Worm (Caenorhabditis elegans) whole organism, early embryonic: ENCODE results near the gene R10D12.8.

Source experiments
- B0310.2 ChIP-seq: sonication (generic microtip); optimal IDR thresholded peaks from 2 replicates; lab custom pipeline; 2016; ENCODE audit warnings: mild to moderate bottlenecking, missing genetic modification characterization, missing compliant biosample characterization
- F13C5.2 ChIP-seq: sonication (generic microtip); optimal IDR thresholded peaks from 2 replicates; lab custom pipeline; 2017; ENCODE audit warnings: mild to moderate bottlenecking, missing genetic modification characterization, inconsistent platforms, missing compliant biosample characterization
- aly-1 ChIP-seq: sonication (generic microtip); optimal IDR thresholded peaks from 2 replicates; lab custom pipeline; 2016; ENCODE audit warnings: missing genetic modification characterization, missing compliant biosample characterization
- ama-1 ChIP-seq: fragments of 150-350 bp; optimal IDR thresholded peaks from 2 replicates; lab custom pipeline; 2014
- ceh-13 ChIP-seq: fragments of 200-800 bp; sonication (Bioruptor generic); optimal IDR thresholded peaks from 2 replicates; lab custom pipeline; 2018; ENCODE audit warnings: mild to moderate bottlenecking, missing genetic modification characterization, missing compliant biosample characterization
- ceh-36 ChIP-seq: sonication (generic microtip); optimal IDR thresholded peaks from 2 replicates; lab custom pipeline; 2016; ENCODE audit warnings: missing genetic modification characterization, inconsistent platforms, missing compliant biosample characterization
- ets-7 ChIP-seq: sonication (generic microtip); optimal IDR thresholded peaks from 2 replicates; lab custom pipeline; 2016; ENCODE audit warnings: missing genotype, missing genetic modification characterization, missing compliant biosample characterization
- flt-1 ChIP-seq: fragments of 200-800 bp; sonication (Bioruptor generic); IDR thresholded peaks from 2 replicates; pipeline ENCODE4 v1.3.6; 2022; ENCODE audit warnings: missing genetic modification characterization, missing compliant biosample characterization
- hmbx-1 ChIP-seq: sonication (generic microtip); optimal IDR thresholded peaks from 2 replicates; lab custom pipeline; 2016; ENCODE audit warnings: mild to moderate bottlenecking, missing genetic modification characterization, missing compliant biosample characterization
- hmg-4 ChIP-seq: fragments of 200-800 bp; sonication (Bioruptor generic); optimal IDR thresholded peaks from 2 replicates; lab custom pipeline; 2018; ENCODE audit warnings: mild to moderate bottlenecking, missing genetic modification characterization, missing compliant biosample characterization
- hnd-1 ChIP-seq: sonication (generic microtip); optimal IDR thresholded peaks from 2 replicates; lab custom pipeline; 2016; ENCODE audit warnings: missing genetic modification characterization, missing compliant biosample characterization
- pes-1 ChIP-seq: fragments of 200-800 bp; sonication (Bioruptor generic); IDR thresholded peaks from 2 replicates; pipeline ENCODE4 v1.3.6; 2022; ENCODE audit warnings: missing genetic modification reagents, missing genetic modification characterization, missing compliant biosample characterization
- scrt-1 ChIP-seq: fragments of 200-800 bp; sonication (Bioruptor generic); IDR thresholded peaks from 2 replicates; pipeline ENCODE4 v1.3.6; 2022; ENCODE audit warnings: missing genetic modification characterization, missing compliant biosample characterization
- sea-1 ChIP-seq: fragments of 200-800 bp; sonication (Bioruptor generic); conservative IDR thresholded peaks from 2 replicates; pipeline ENCODE4 v1.3.6; 2022; ENCODE audit warnings: missing genetic modification characterization, missing compliant biosample characterization
- tbx-11 ChIP-seq: fragments of 200-800 bp; sonication (Bioruptor generic); IDR thresholded peaks from 2 replicates; pipeline ENCODE4 v1.3.6; 2022; ENCODE audit warnings: missing genetic modification characterization, missing compliant biosample characterization
- tbx-37 ChIP-seq: fragments of 200-800 bp; sonication (Bioruptor generic); conservative IDR thresholded peaks from 2 replicates; pipeline ENCODE4 v1.3.6; 2022; ENCODE audit warnings: missing genetic modification reagents, missing genetic modification characterization, missing compliant biosample characterization
- tra-4 ChIP-seq: sonication (generic microtip); optimal IDR thresholded peaks from 2 replicates; lab custom pipeline; 2017; ENCODE audit warnings: missing genetic modification characterization, missing compliant biosample characterization

R10D12.8 gene

DNA sequence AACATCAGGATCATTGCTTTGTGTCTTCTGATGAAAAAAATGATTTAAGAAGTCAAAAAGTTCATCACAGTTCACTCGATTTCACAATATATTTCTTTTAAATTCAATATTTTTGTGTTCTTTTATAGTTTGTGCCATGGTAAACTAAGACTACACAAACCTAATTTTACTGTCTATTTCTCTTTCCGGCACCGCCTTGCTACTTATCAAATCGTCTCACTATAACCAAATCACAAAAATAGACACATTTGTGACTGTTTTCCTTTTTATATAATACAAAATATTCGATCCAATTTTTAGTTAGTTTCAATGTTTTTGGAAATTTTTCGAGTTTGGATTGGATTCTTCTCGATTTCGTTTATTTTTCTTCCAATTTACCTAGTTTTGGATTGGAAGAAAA lies 965 bp upstream of the R10D12.8 start, which contains the start of gene swt-6:
Gene swt-6, plus strand, starts transcription at position 301 of the 400 bp plus-strand sequence.
- no peak for TF ChIP-seq ceh-36 (tag; lab: Kevin White, UChicago)
- no peak for TF ChIP-seq tra-4
- no peak for TF ChIP-seq B0310.2 (tag; lab: Kevin White, UChicago)
- TF ChIP-seq tbx-37 (GFP tag; lab: Robert Waterston, UW), result no peak
- no peak for TF ChIP-seq sea-1 (GFP tag; lab: Robert Waterston, UW)
- TF ChIP-seq flt-1, result no peak
- TF ChIP-seq pes-1 (GFP tag; lab: Robert Waterston, UW), result no peak
- no peak for TF ChIP-seq hmbx-1 (tag; lab: Kevin White, UChicago)
- TF ChIP-seq ets-7 (tag; lab: Kevin White, UChicago), result no peak
- TF ChIP-seq hmg-4 (GFP tag; lab: Kevin White, UChicago), result no peak
- TF ChIP-seq hnd-1 (tag; lab: Kevin White, UChicago), result no peak
- no peak for TF ChIP-seq scrt-1 (GFP tag; lab: Robert Waterston, UW)
- no peak for TF ChIP-seq aly-1
- no peak for TF ChIP-seq F13C5.2 (tag; lab: Kevin White, UChicago)
- no peak for TF ChIP-seq tbx-11
- no peak for TF ChIP-seq ama-1

DNA sequence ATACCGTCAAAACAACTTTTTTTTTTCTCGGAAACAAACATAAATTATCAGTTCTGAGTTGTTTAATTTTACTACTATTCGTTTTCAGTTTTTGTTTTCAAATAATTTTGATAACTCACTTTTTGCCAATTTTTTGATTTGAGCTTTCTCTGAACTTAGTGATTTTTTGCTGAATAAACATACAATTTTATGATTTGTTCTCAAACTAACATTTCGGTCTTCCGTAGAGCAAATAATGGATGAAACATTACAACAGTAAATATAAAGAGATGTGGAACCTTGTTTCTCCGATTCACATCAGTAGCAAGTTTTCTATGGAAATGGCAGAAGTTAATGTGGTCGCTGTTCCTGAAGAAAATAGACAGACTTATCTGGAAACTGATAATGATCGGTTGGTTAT lies 3.3 kb downstream of the R10D12.8 start, which contains the start of gene R10D12.7:
Gene R10D12.7, plus strand, starts transcription at position 301 of the 400 bp plus-strand sequence.
- TF ChIP-seq ama-1 (no peak), flt-1 (no peak), aly-1 (no peak), tra-4 (no peak), hnd-1 (tag; lab: Kevin White, UChicago) (no peak), scrt-1 (GFP tag; lab: Robert Waterston, UW) (no peak), B0310.2 (tag; lab: Kevin White, UChicago) (no peak)

- no peak for TF ChIP-seq pes-1 (GFP tag; lab: Robert Waterston, UW)
- no peak for TF ChIP-seq aly-1
- TF ChIP-seq scrt-1 (GFP tag; lab: Robert Waterston, UW), result no peak
- no peak for TF ChIP-seq tbx-37 (GFP tag; lab: Robert Waterston, UW)
- TF ChIP-seq tra-4, result no peak
Observed at ce11 chrV:13949010-13949409, 4.1 kb downstream of the R10D12.8 start, which contains the start of gene R10D12.6. TSS of gene R10D12.6 (plus strand) at chrV:13949310.

DNA sequence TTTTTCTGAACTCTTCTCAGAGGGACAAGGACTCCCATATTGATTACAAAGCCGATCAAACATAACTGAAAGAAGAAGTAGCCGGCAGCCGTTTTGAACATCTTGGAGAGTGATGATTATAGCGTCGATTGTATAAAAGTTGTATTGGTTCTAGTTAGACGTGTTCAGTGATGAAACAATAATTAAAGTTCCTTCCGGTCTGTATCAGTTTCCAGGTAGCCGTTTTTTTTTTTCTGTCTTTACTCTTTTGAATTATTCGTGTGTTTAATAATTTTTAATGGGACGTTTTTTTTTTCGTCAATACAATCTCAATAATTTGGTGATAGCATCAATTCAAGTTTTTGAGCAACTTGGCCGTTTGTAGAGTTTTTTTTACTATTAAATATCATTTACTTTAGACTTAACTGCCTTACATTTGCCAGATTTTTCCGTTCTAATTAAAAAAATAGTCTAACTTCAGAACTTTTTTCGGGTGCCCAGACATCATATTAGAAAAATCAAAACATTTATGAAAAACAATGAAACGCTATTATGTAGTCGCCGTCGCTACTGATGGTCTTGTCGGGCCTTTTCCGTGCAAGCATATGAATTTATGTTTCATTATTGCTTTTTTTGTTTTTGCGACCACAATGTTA lies 6.6 kb downstream of the R10D12.8 start, which contains the start of the genes srx-10 and clec-226:
Gene srx-10, minus strand, starts transcription at position 101 of the 635 bp plus-strand sequence.
Gene clec-226, plus strand, starts transcription at position 585 of the 635 bp plus-strand sequence.
- TF ChIP-seq B0310.2 (tag; lab: Kevin White, UChicago) (no peak), ceh-13 (GFP tag; lab: Kevin White, UChicago) (no peak), tra-4 (no peak), F13C5.2 (tag; lab: Kevin White, UChicago) (no peak), sea-1 (GFP tag; lab: Robert Waterston, UW) (no peak)

- TF ChIP-seq F13C5.2 (tag; lab: Kevin White, UChicago) (no peak), sea-1 (GFP tag; lab: Robert Waterston, UW) (no peak), B0310.2 (tag; lab: Kevin White, UChicago) (no peak), hmg-4 (GFP tag; lab: Kevin White, UChicago) (no peak), flt-1 (no peak), pes-1 (GFP tag; lab: Robert Waterston, UW) (no peak), ets-7 (tag; lab: Kevin White, UChicago) (no peak), tra-4 (no peak), ama-1 (no peak), tbx-37 (GFP tag; lab: Robert Waterston, UW) (no peak), tbx-11 (no peak), hmbx-1 (tag; lab: Kevin White, UChicago) (no peak), ceh-13 (GFP tag; lab: Kevin White, UChicago) (no peak), scrt-1 (GFP tag; lab: Robert Waterston, UW) (no peak), ceh-36 (tag; lab: Kevin White, UChicago) (no peak), hnd-1 (tag; lab: Kevin White, UChicago) (no peak), aly-1 (no peak)
Observed at ce11 chrV:13942082-13942481, 11.0 kb downstream of the R10D12.8 start, which contains the start of gene dpr-1. TSS of gene dpr-1 (minus strand) at chrV:13942182.

ce11 chrV:13936850-13937249 lies 16.2 kb downstream of the R10D12.8 start, which contains the start of gene srw-145:
TSS of gene srw-145 (plus strand) at chrV:13937150.
- TF ChIP-seq pes-1 (GFP tag; lab: Robert Waterston, UW) (no peak), ceh-36 (tag; lab: Kevin White, UChicago) (no peak), flt-1 (no peak), ets-7 (tag; lab: Kevin White, UChicago) (no peak), B0310.2 (tag; lab: Kevin White, UChicago) (no peak), ama-1 (no peak), sea-1 (GFP tag; lab: Robert Waterston, UW) (no peak), F13C5.2 (tag; lab: Kevin White, UChicago) (no peak), tbx-37 (GFP tag; lab: Robert Waterston, UW) (no peak), hnd-1 (tag; lab: Kevin White, UChicago) (no peak), tbx-11 (no peak)

ce11 chrV:13936052-13936451 lies 17.0 kb downstream of the R10D12.8 start:
- TF ChIP-seq ceh-13 (GFP tag; lab: Kevin White, UChicago) (no peak), tbx-11 (no peak), aly-1 (no peak), ets-7 (tag; lab: Kevin White, UChicago) (no peak), pes-1 (GFP tag; lab: Robert Waterston, UW) (no peak), tbx-37 (GFP tag; lab: Robert Waterston, UW) (no peak)
